Worm (Caenorhabditis elegans): ENCODE data around the gene ceh-48.

DNA sequence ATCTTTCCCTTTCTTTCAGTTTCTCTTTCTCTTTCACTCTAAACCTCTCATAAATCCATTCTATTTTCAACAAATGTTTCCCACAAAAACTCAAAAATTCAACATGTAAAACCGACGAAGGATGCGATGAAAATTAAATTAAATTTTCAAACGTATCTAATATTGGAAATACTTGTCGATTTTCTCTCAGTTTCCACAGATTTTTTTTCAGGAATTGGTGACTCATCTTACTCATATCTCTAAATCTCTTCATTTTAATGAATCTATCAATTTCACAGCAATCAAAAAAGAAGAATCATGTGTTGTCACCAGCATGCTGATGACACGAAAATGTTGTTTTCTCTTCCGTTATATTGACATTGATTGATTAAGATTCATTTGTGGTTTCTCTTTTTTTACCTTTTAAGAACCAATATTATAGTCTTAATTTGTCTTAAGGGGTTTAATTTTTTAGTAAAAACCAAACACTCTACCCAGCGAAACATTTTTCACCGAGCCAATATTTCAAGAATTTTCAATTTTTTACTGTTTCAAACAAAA lies 8.0 kb upstream of the ceh-48 start:
- no peak for TF ChIP-seq T22C8.4 (GFP tag; IDR thresholded peaks at IDR 0.05)
- TF ChIP-seq ref-1 (GFP tag; conservative IDR thresholded peaks at IDR 0.05): no peak
- TF ChIP-seq med-1 (GFP tag; optimal IDR thresholded peaks at IDR 0.05; ENCODE audit: insufficient read depth): no peak
- no peak for TF ChIP-seq flt-1 (GFP tag; IDR thresholded peaks at IDR 0.05)
- TF ChIP-seq cog-1 (tag; optimal IDR thresholded peaks at IDR 0.05): no peak
- TF ChIP-seq ztf-23 (GFP tag; IDR thresholded peaks at IDR 0.05): no peak
- no peak for TF ChIP-seq klf-2 (GFP tag; conservative IDR thresholded peaks at IDR 0.05)
- no peak for TF ChIP-seq ztf-29 (GFP tag; IDR thresholded peaks at IDR 0.05)

All from whole organism, midembryonic.